Worm (Caenorhabditis elegans): ENCODE measurements around the gene Y51A2B.9.
"Not testable (repeated sequence)": the region's sequence is repeated elsewhere in the genome, so short reads cannot be mapped to it uniquely, and the experiment has no call there.

ce11 chrV:18439469-18439868 lies 43.9 kb upstream of the Y51A2B.9 start, which contains the start of gene ZK262.9:
- TF ChIP-seq hlh-30 (tag; optimal IDR thresholded peaks at IDR 0.05; ENCODE audit: insufficient read depth); dmd-4 (tag; optimal IDR thresholded peaks at IDR 0.05; ENCODE audit: borderline replicate concordance); nfya-1 (tag; optimal IDR thresholded peaks at IDR 0.05): not testable (repeated sequence)

Data from whole organism, late embryonic.